Fruit fly (Drosophila melanogaster) whole organism, prepupa: ENCODE measurements around the gene CG4440.

Experiments
- Blimp-1 ChIP-seq: fragments of 200-800 bp; sonication (Bioruptor generic); optimal IDR thresholded peaks from 3 replicates; lab custom pipeline; 2017; ENCODE audit warnings: missing biosample characterization, missing genetic modification characterization, mild to moderate bottlenecking, moderate library complexity, missing genetic modification reagents
- CG11902 ChIP-seq: fragments of 200-800 bp; sonication (Bioruptor generic); optimal IDR thresholded peaks from 3 replicates; lab custom pipeline; 2016; ENCODE audit warnings: missing biosample characterization, missing genetic modification characterization
- CG16779 ChIP-seq: fragments of 200-800 bp; sonication (Bioruptor generic); optimal IDR thresholded peaks from 3 replicates; lab custom pipeline; 2017; ENCODE audit warnings: missing biosample characterization, mild to moderate bottlenecking, missing genetic modification characterization
- CG8119 ChIP-seq: fragments of 200-800 bp; sonication (Bioruptor generic); IDR thresholded peaks from 3 replicates; pipeline ENCODE4 v1.3.6; 2022; ENCODE audit warnings: missing biosample characterization, missing genetic modification characterization
- CG8319 ChIP-seq: fragments of 200-800 bp; sonication (Bioruptor generic); optimal IDR thresholded peaks from 3 replicates; lab custom pipeline; 2016; ENCODE audit warnings: missing biosample characterization, missing genetic modification characterization
- Smox ChIP-seq: fragments of 200-800 bp; sonication (Bioruptor generic); optimal IDR thresholded peaks from 3 replicates; lab custom pipeline; 2016; ENCODE audit warnings: missing biosample characterization, missing genetic modification characterization
- Sox102F ChIP-seq: fragments of 200-800 bp; sonication (Bioruptor generic); optimal IDR thresholded peaks from 2 replicates; lab custom pipeline; 2016; ENCODE audit warnings: missing biosample characterization, mild to moderate bottlenecking, missing genetic modification characterization
- Sox14 ChIP-seq: fragments of 200-800 bp; sonication (Bioruptor generic); optimal IDR thresholded peaks from 3 replicates; lab custom pipeline; 2016; ENCODE audit warnings: missing biosample characterization, missing genetic modification characterization
- esn ChIP-seq: fragments of 200-800 bp; sonication (Bioruptor generic); optimal IDR thresholded peaks from 2 replicates; lab custom pipeline; 2016; ENCODE audit warnings: missing biosample characterization, mild to moderate bottlenecking, missing genetic modification characterization, moderate library complexity
- fd59A ChIP-seq: fragments of 200-800 bp; sonication (Bioruptor generic); optimal IDR thresholded peaks from 2 replicates; lab custom pipeline; 2017; ENCODE audit warnings: missing biosample characterization, mild to moderate bottlenecking, missing genetic modification characterization, missing genetic modification reagents
- pdm3 ChIP-seq: fragments of 200-800 bp; sonication (Bioruptor generic); optimal IDR thresholded peaks from 3 replicates; lab custom pipeline; 2016; ENCODE audit warnings: missing biosample characterization, missing genetic modification characterization
- spab ChIP-seq: fragments of 200-800 bp; sonication (Bioruptor generic); optimal IDR thresholded peaks from 2 replicates; lab custom pipeline; 2017; ENCODE audit warnings: missing biosample characterization, mild to moderate bottlenecking, missing genetic modification characterization, missing genetic modification reagents
- vri ChIP-seq: fragments of 200-800 bp; sonication (Bioruptor generic); optimal IDR thresholded peaks from 3 replicates; lab custom pipeline; 2016; ENCODE audit warnings: missing biosample characterization, mild to moderate bottlenecking, missing genetic modification characterization

DNA sequence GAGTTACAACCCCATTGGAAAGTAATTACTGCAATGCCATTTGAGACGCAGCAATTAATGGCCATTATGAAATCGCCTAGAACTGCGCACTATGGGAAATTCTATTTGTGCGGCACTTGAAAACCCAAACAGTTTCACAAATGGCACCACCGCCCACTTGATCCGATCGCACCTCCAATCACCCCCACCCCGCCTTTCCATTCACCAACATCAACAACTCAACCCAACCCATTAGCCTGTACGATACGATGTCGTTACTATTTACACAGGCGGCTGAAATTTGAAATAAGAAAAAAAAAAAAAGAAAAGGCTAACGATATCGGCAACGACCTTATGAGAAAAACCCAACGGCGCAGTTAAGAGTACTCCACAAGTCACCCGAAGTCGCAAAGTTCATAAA, 12.6 kb upstream of the CG4440 start:
- TF ChIP-seq esn (GFP tag; lab: Kevin White, UChicago) (no peak), CG11902 (GFP tag; lab: Kevin White, UChicago) (no peak), pdm3 (GFP tag; lab: Kevin White, UChicago) (no peak), Blimp-1 (GFP tag; lab: Kevin White, UChicago) (no peak), Sox14 (no peak), Sox102F (GFP tag; lab: Kevin White, UChicago) (no peak), CG8119 (GFP tag; lab: Robert Waterston, UW) (no peak), CG8319 (GFP tag; lab: Kevin White, UChicago) (no peak), vri (GFP tag; lab: Kevin White, UChicago) (no peak), fd59A (GFP tag; lab: Kevin White, UChicago) (no peak), Smox (no peak), CG16779 (tag; lab: Kevin White, UChicago) (no peak), spab (GFP tag; lab: Kevin White, UChicago) (no peak)
